Worm (Caenorhabditis elegans): ENCODE measurements around the gene far-2.

far-2 gene

ce11 chrIII:9051119-9051597 lies 30.5 kb upstream of the far-2 start (continued):
- TF ChIP-seq nhr-129 (tag; optimal IDR thresholded peaks at IDR 0.05), result peak; percentile 96
- no peak for TF ChIP-seq lin-11 (tag; optimal IDR thresholded peaks at IDR 0.05)

- no peak for TF ChIP-seq egl-27 (tag; optimal IDR thresholded peaks at IDR 0.05)
- TF ChIP-seq elt-3 (tag; optimal IDR thresholded peaks at IDR 0.05), result no peak
- TF ChIP-seq ZK546.5 (tag; optimal IDR thresholded peaks at IDR 0.05), result no peak
- TF ChIP-seq blmp-1 (tag; optimal IDR thresholded peaks at IDR 0.05; ENCODE audit: insufficient read depth), result no peak
- no peak for TF ChIP-seq crh-2 (tag; optimal IDR thresholded peaks at IDR 0.05)
- no peak for TF ChIP-seq Y55F3AM.14 (GFP tag; optimal IDR thresholded peaks at IDR 0.05)
- no peak for TF ChIP-seq nhr-237 (tag; optimal IDR thresholded peaks at IDR 0.05)
- no peak for TF ChIP-seq lin-13 (GFP tag; optimal IDR thresholded peaks at IDR 0.05)
- TF ChIP-seq F13H6.1 (tag; optimal IDR thresholded peaks at IDR 0.05), result no peak
- no peak for TF ChIP-seq unc-62 (GFP tag; optimal IDR thresholded peaks at IDR 0.05)
- no peak for TF ChIP-seq mbf-1 (tag; optimal IDR thresholded peaks at IDR 0.05)
- no peak for TF ChIP-seq nhr-12 (tag; optimal IDR thresholded peaks at IDR 0.05)
Measured at ce11 chrIII:9051714-9052113, 29.9 kb upstream of the far-2 start.

- TF ChIP-seq nhr-21 (tag; optimal IDR thresholded peaks at IDR 0.05), result no peak
- TF ChIP-seq dmd-4 (tag; optimal IDR thresholded peaks at IDR 0.05), result no peak
- no peak for TF ChIP-seq ceh-82 (tag; optimal IDR thresholded peaks at IDR 0.05)
- TF ChIP-seq nhr-6 (tag; optimal IDR thresholded peaks at IDR 0.05), result no peak
- no peak for TF ChIP-seq lin-13 (GFP tag; optimal IDR thresholded peaks at IDR 0.05)
- TF ChIP-seq zag-1 (tag; optimal IDR thresholded peaks at IDR 0.05), result peak; percentile 7
- TF ChIP-seq unc-39 (tag; optimal IDR thresholded peaks at IDR 0.05), result no peak
- peak; percentile 38 for TF ChIP-seq gmeb-1 (tag; optimal IDR thresholded peaks at IDR 0.05)
- TF ChIP-seq nhr-129 (tag; optimal IDR thresholded peaks at IDR 0.05), result peak; percentile 74
- TF ChIP-seq nhr-25 (tag; optimal IDR thresholded peaks at IDR 0.05), result no peak
- no peak for TF ChIP-seq C34F6.9 (tag; optimal IDR thresholded peaks at IDR 0.05)
- TF ChIP-seq egl-27 (tag; optimal IDR thresholded peaks at IDR 0.05), result no peak
- peak; percentile 56 for TF ChIP-seq crh-2 (tag; optimal IDR thresholded peaks at IDR 0.05)
- TF ChIP-seq alr-1 (tag; optimal IDR thresholded peaks at IDR 0.05), result no peak
- no peak for TF ChIP-seq aly-2 (tag; optimal IDR thresholded peaks at IDR 0.05)
- TF ChIP-seq nhr-12 (tag; optimal IDR thresholded peaks at IDR 0.05), result no peak
- peak; percentile 69 for TF ChIP-seq ztf-4 (tag; optimal IDR thresholded peaks at IDR 0.05)
- TF ChIP-seq lin-11 (tag; optimal IDR thresholded peaks at IDR 0.05), result peak; percentile 75
- TF ChIP-seq mdl-1 (tag; optimal IDR thresholded peaks at IDR 0.05), result peak in 1 of 2 experiments; percentile 3
- no peak for TF ChIP-seq nhr-10 (tag; optimal IDR thresholded peaks at IDR 0.05)
- no peak for TF ChIP-seq unc-62 (GFP tag; optimal IDR thresholded peaks at IDR 0.05)
- no peak for TF ChIP-seq sma-3 (GFP tag; optimal IDR thresholded peaks at IDR 0.05)
- peak; percentile 38 for TF ChIP-seq fos-1 (tag; optimal IDR thresholded peaks at IDR 0.05)
- TF ChIP-seq ceh-16 (tag; optimal IDR thresholded peaks at IDR 0.05), result no peak
- TF ChIP-seq ztf-11 (tag; optimal IDR thresholded peaks at IDR 0.05), result no peak
- TF ChIP-seq nhr-77 (tag; optimal IDR thresholded peaks at IDR 0.05), result no peak
- peak in 1 of 2 experiments; percentile 47 for TF ChIP-seq lsy-2 (tag; optimal IDR thresholded peaks at IDR 0.05)
- peak; percentile 37 for TF ChIP-seq F13H6.1 (tag; optimal IDR thresholded peaks at IDR 0.05)
- peak; percentile 38 for TF ChIP-seq sma-9 (GFP tag; optimal IDR thresholded peaks at IDR 0.05)
- no peak for TF ChIP-seq sma-9 (tag; optimal IDR thresholded peaks at IDR 0.05)
- TF ChIP-seq nhr-237 (tag; optimal IDR thresholded peaks at IDR 0.05), result no peak
- peak; percentile 22 for TF ChIP-seq snpc-4 (tag; optimal IDR thresholded peaks at IDR 0.05)
- TF ChIP-seq unc-55 (GFP tag; optimal IDR thresholded peaks at IDR 0.05), result peak; percentile 54
- TF ChIP-seq Y55F3AM.14 (GFP tag; optimal IDR thresholded peaks at IDR 0.05), result no peak
- TF ChIP-seq ama-1 (optimal IDR thresholded peaks at IDR 0.05), result peak; percentile 85
Measured at ce11 chrIII:9052371-9052978, 29.2 kb upstream of the far-2 start.

ce11 chrIII:9053263-9053662 lies 28.4 kb upstream of the far-2 start:
- peak; percentile 7 for TF ChIP-seq nhr-25 (tag; optimal IDR thresholded peaks at IDR 0.05)
- peak; percentile 77 for TF ChIP-seq ama-1 (optimal IDR thresholded peaks at IDR 0.05)
- no peak for TF ChIP-seq sma-9 (GFP tag; optimal IDR thresholded peaks at IDR 0.05)
- TF ChIP-seq sma-9 (tag; optimal IDR thresholded peaks at IDR 0.05), result no peak

Measured in whole organism, L2 larva.